Fruit fly (Drosophila melanogaster): Measurements from ENCODE around the gene Trf4-2.

DNA sequence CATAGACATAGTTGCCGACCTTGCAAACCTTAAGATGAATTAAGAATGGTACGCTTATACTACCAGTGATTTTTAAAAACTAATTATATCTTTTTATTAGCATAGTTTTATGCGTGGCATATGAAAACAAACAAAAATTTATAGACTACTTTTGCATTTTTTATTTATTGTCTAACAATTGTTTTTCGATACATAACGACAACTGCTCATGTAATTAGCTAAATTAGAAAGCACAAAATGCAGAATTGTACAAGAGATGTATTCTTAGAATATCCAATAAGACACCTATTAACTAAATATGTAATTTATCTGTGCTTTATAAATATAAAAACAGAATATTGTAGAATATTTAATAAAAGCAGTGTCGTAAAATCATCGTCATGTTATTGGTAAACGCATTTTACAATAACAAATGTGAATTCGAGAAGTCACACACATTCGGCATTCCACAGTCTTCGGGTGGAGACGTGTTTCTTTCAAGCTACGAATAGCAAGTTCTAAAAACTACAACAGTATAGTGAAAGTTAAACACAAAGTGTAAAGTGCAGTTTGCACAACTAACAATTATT lies 1.8 kb downstream of the Trf4-2 start:
- TF ChIP-seq CG12768 (GFP tag; optimal IDR thresholded peaks at IDR 0.05) (no peak), CG5204 (GFP tag; optimal IDR thresholded peaks at IDR 0.05) (no peak)
